Worm (Caenorhabditis elegans): ENCODE measurements around the gene sre-51.

ce11 chrII:12332624-12333023, 21.0 kb downstream of the sre-51 start, which contains the start of gene sre-54:
- no peak for TF ChIP-seq egl-27 (tag; optimal IDR thresholded peaks at IDR 0.05)
- no peak for TF ChIP-seq aly-2 (tag; optimal IDR thresholded peaks at IDR 0.05)
- no peak for TF ChIP-seq nhr-90 (tag; optimal IDR thresholded peaks at IDR 0.05; ENCODE audit: poor library complexity)
- no peak for TF ChIP-seq ama-1 (optimal IDR thresholded peaks at IDR 0.05)
- no peak for TF ChIP-seq elt-2 (tag; optimal IDR thresholded peaks at IDR 0.05)
- no peak for TF ChIP-seq unc-86 (tag; optimal IDR thresholded peaks at IDR 0.05)
- TF ChIP-seq lin-15B (tag; optimal IDR thresholded peaks at IDR 0.05), result no peak
- TF ChIP-seq pqm-1 (tag; optimal IDR thresholded peaks at IDR 0.05), result no peak
- no peak for TF ChIP-seq ceh-8 (GFP tag; optimal IDR thresholded peaks at IDR 0.05)
- no peak for TF ChIP-seq C34B4.2 (tag; optimal IDR thresholded peaks at IDR 0.05)

Data from whole organism, L1 larva.